Fruit fly (Drosophila melanogaster): ENCODE results near the gene Oseg2.

DNA sequence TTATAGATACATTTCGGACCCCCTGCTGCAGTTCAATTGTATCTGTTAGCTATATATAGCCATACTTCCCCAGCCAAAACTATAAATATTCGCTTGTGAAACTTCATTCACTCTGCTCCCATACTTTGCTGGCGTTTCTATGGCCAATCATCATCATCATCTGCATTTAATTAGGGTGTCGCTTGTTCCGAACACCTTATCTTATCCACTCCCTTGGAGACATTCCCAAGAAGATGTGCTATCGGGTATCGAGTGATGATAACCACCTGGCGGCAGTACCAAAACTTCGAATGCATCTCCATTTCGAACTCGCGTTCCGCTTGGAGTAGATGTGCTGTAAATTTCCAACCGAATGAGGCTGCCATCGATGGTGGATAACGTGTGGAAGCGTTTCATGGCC, 43.8 kb upstream of the Oseg2 start, which contains the start of gene CG13810:
- TF ChIP-seq pan (optimal IDR thresholded peaks at IDR 0.05) (no peak), CG8478 (optimal IDR thresholded peaks at IDR 0.05) (no peak), EcR (GFP tag; optimal IDR thresholded peaks at IDR 0.05) (no peak), psq (optimal IDR thresholded peaks at IDR 0.05) (no peak), Dll (optimal IDR thresholded peaks at IDR 0.05) (no peak), usp (GFP tag; optimal IDR thresholded peaks at IDR 0.05) (no peak)

All from whole organism.